Worm (Caenorhabditis elegans) whole organism, midembryonic: ENCODE measurements around the gene C18H2.5.

ENCODE experiments used
- T22C8.4 ChIP-seq: fragments of 200-800 bp; sonication (Bioruptor generic); IDR thresholded peaks from 2 replicates; pipeline ENCODE4 v1.3.6; 2022; ENCODE audit warnings: missing genetic modification characterization, missing compliant biosample characterization
- cog-1 ChIP-seq: sonication (generic microtip); optimal IDR thresholded peaks from 2 replicates; lab custom pipeline; 2016; ENCODE audit warnings: missing genetic modification characterization, missing compliant biosample characterization
- flt-1 ChIP-seq: fragments of 200-800 bp; sonication (Bioruptor generic); IDR thresholded peaks from 2 replicates; pipeline ENCODE4 v1.3.6; 2022; ENCODE audit warnings: missing genetic modification characterization, missing compliant biosample characterization
- klf-2 ChIP-seq: fragments of 200-800 bp; sonication (Bioruptor generic); conservative IDR thresholded peaks from 2 replicates; pipeline ENCODE4 v1.3.6; 2022; ENCODE audit warnings: missing genetic modification reagents, missing genetic modification characterization, missing compliant biosample characterization
- med-1 ChIP-seq: sonication (generic microtip); optimal IDR thresholded peaks from 2 replicates; lab custom pipeline; 2017; ENCODE audit warnings: missing genetic modification characterization, mild to moderate bottlenecking, missing compliant biosample characterization, antibody characterized with exemption, missing genetic modification reagents; ENCODE audit not compliant: insufficient read depth
- ref-1 ChIP-seq: fragments of 200-800 bp; sonication (Bioruptor generic); conservative IDR thresholded peaks from 2 replicates; pipeline ENCODE4 v1.3.6; 2022; ENCODE audit warnings: missing genetic modification reagents, missing genetic modification characterization, missing compliant biosample characterization
- tab-1 ChIP-seq: fragments of 200-800 bp; sonication (Bioruptor generic); IDR thresholded peaks from 2 replicates; pipeline ENCODE4 v1.3.6; 2022; ENCODE audit warnings: missing genetic modification characterization, missing compliant biosample characterization
- ztf-23 ChIP-seq: fragments of 200-800 bp; sonication (Bioruptor generic); IDR thresholded peaks from 2 replicates; pipeline ENCODE4 v1.3.6; 2022; ENCODE audit warnings: missing genetic modification reagents, missing genetic modification characterization, missing compliant biosample characterization
- ztf-29 ChIP-seq: fragments of 200-800 bp; sonication (Bioruptor generic); IDR thresholded peaks from 2 replicates; pipeline ENCODE4 v1.3.6; 2022; ENCODE audit warnings: missing genetic modification reagents, missing genetic modification characterization, missing compliant biosample characterization

C18H2.5 gene

DNA sequence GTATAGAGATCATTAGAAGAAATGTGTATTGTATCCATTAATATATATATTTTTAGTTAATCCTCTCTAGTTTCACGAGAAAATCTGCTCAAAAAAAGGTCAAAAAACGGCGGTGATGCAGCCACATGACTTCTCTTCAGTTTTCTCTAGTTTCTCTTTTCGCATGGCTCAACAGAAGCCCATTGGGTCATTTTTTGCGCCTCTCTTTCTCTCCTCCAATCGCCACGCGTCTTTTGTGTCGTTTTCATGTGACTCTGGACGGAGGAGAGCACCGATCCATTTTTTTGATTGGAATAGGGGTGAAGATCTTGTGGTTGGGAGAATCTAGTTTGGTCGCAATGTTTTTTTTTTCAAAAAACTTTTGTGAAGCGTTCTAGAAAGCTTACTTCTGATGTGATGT, 26.7 kb upstream of the C18H2.5 start:
- TF ChIP-seq cog-1 (tag; lab: Kevin White, UChicago) (no peak), klf-2 (GFP tag; lab: Robert Waterston, UW) (no peak), ref-1 (GFP tag; lab: Robert Waterston, UW) (no peak), ztf-23 (GFP tag; lab: Robert Waterston, UW) (no peak), med-1 (GFP tag; lab: Kevin White, UChicago) (no peak), T22C8.4 (no peak), flt-1 (GFP tag; lab: Robert Waterston, UW) (no peak), ztf-29 (GFP tag; lab: Robert Waterston, UW) (no peak), tab-1 (GFP tag; lab: Robert Waterston, UW) (no peak)

DNA sequence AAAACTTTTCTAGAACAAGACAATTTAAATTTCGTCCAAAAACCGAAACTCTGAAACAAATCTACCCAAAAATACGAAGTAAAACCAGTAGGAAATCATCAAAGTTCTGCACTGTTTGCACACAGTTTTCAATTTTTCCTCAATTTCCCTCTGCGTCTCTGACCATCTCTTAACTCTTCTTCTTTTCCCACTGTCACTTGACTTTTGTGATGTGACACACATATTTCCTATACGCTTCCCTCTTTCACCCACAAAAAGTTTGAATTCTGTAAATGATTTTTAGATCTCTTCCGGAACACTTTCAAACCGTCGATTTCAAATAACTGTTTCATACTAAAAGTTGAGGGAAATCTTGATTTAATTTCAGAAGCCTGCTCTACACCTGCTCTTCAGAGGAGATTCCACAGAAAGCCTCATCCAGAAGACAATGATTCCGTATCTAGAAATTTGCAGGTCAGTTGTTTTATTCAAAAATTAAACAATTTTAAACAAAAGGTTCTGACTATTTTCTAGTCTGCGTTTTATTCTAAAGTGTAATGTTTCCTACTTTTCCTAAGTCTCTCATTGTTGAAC, 25.3 kb upstream of the C18H2.5 start, which contains the start of gene ncl-1:
ncl-1 (plus strand) TSS at position 366 of the 573 bp plus-strand sequence.
- TF ChIP-seq ref-1 (GFP tag; lab: Robert Waterston, UW) (no peak), ztf-29 (GFP tag; lab: Robert Waterston, UW) (no peak)

DNA sequence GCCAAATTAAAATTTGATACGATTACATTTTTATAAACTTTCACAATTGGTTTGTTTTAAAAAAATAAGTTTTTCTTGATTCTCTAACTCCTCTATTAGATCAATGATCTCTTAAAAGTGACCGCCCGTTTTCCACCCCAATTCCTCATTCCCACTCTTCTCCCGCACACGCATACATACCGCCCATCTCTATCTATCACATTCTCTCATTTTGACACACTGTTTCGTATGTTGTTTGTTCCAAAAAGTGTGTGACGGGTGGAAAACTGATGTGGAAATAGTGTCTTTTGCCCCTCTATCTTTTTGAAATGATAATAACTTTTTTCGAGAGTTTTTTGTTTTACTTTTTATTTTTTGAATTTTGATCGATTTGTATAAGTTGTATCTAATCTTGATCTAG, 24.1 kb upstream of the C18H2.5 start:
- no peak for TF ChIP-seq cog-1 (tag; lab: Kevin White, UChicago)
- no peak for TF ChIP-seq klf-2 (GFP tag; lab: Robert Waterston, UW)
- no peak for TF ChIP-seq ztf-23 (GFP tag; lab: Robert Waterston, UW)
- TF ChIP-seq tab-1 (GFP tag; lab: Robert Waterston, UW): no peak
- no peak for TF ChIP-seq flt-1 (GFP tag; lab: Robert Waterston, UW)
- no peak for TF ChIP-seq ztf-29 (GFP tag; lab: Robert Waterston, UW)
- no peak for TF ChIP-seq T22C8.4
- TF ChIP-seq med-1 (GFP tag; lab: Kevin White, UChicago): no peak

DNA sequence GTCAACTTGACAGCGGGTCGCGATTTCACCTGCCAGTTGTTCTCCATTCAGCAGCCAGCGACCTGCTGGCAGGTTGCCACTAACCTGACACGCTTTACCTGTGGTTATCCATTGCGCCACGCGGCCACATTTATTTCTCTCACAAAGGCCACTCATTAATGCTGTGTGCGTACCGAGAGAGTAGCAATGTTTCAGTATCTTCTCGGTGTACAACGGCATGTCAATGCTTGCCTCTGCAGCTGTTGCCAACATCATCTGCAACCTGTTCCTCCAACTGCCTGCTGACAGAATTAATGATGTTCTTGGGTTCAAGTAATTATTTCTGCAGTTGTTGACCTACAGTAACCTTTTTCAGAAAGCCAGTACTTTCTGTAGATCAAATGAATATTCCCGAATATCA, 22.4 kb upstream of the C18H2.5 start:
- no peak for TF ChIP-seq tab-1 (GFP tag; lab: Robert Waterston, UW)
- TF ChIP-seq ztf-23 (GFP tag; lab: Robert Waterston, UW): no peak
- TF ChIP-seq cog-1 (tag; lab: Kevin White, UChicago): no peak
- TF ChIP-seq klf-2 (GFP tag; lab: Robert Waterston, UW): no peak
- no peak for TF ChIP-seq flt-1 (GFP tag; lab: Robert Waterston, UW)
- TF ChIP-seq ztf-29 (GFP tag; lab: Robert Waterston, UW): no peak
- TF ChIP-seq T22C8.4: no peak
- TF ChIP-seq ref-1 (GFP tag; lab: Robert Waterston, UW): no peak
- no peak for TF ChIP-seq med-1 (GFP tag; lab: Kevin White, UChicago)

DNA sequence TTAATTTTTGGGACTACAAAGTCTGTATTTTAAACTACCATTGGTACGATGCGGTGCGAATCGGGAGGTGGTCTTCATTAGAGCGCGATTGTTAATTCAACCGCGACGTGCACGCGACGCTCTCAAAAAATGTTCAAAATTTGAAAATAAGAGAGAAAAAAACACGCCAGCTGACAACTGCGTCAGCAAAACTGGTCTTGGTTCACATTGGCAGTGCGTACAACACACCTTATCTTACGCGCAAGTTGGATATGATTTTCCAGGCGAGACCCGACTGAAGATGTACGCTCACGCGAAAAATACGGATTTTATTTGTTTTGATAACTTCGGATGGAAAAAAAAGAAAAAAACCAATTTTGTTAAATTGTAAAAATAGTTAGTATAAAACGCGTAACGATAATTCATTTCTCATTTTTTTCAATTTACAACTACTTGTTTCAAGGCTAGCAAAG, 17.8 kb upstream of the C18H2.5 start, which contains the start of gene C03B8.3:
C03B8.3 (plus strand) TSS at position 402 of the 452 bp plus-strand sequence.
- TF ChIP-seq med-1 (GFP tag; lab: Kevin White, UChicago): no peak
- TF ChIP-seq ztf-23 (GFP tag; lab: Robert Waterston, UW): no peak
- no peak for TF ChIP-seq ztf-29 (GFP tag; lab: Robert Waterston, UW)
- no peak for TF ChIP-seq ref-1 (GFP tag; lab: Robert Waterston, UW)

DNA sequence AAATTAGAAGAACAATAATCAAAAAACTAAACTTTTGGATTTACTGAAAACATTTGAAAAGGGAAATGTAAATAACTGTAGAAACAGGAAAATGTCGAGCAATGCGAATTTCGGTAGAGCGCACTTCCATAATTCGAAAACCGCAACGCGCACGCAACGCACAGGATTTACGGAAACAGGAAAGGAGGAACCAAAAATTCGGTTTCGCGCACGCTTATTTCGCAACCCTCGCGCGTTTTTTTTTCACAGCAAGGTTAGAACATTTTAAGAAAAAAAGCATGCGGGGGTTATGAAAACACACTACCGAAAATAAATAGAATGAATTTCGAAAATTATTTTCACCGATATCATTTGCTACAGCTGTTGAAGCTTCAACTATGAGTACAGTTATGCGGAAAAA, 17.3 kb upstream of the C18H2.5 start:
- TF ChIP-seq klf-2 (GFP tag; lab: Robert Waterston, UW) (no peak), tab-1 (GFP tag; lab: Robert Waterston, UW) (no peak), med-1 (GFP tag; lab: Kevin White, UChicago) (no peak), cog-1 (tag; lab: Kevin White, UChicago) (no peak), ztf-23 (GFP tag; lab: Robert Waterston, UW) (no peak), T22C8.4 (no peak), ztf-29 (GFP tag; lab: Robert Waterston, UW) (no peak), ref-1 (GFP tag; lab: Robert Waterston, UW) (no peak), flt-1 (GFP tag; lab: Robert Waterston, UW) (no peak)

DNA sequence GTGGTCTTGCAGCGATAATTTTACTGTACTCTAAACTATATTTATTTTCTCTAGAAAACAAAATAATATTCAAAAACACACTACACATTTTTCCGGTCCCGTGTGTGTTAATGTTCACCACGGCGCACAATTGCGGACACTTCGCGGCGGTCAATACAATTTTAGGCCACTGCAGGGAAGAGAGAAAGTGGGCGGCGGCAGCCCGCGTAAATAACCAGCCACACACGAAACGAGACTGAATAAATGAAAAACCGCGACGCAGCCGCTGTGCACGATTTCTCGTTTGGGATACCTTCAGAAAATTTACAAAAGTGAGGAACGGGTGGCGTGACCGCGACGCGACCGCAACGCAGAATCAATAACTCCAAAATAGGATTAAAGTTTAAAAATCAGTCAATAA, 16.8 kb upstream of the C18H2.5 start:
- no peak for TF ChIP-seq T22C8.4
- TF ChIP-seq cog-1 (tag; lab: Kevin White, UChicago): peak; percentile 0
- TF ChIP-seq ref-1 (GFP tag; lab: Robert Waterston, UW): no peak
- no peak for TF ChIP-seq klf-2 (GFP tag; lab: Robert Waterston, UW)
- peak; percentile 55; the same call in 1 of the 2 replicates for TF ChIP-seq flt-1 (GFP tag; lab: Robert Waterston, UW)
- no peak for TF ChIP-seq tab-1 (GFP tag; lab: Robert Waterston, UW)
- TF ChIP-seq med-1 (GFP tag; lab: Kevin White, UChicago): no peak

DNA sequence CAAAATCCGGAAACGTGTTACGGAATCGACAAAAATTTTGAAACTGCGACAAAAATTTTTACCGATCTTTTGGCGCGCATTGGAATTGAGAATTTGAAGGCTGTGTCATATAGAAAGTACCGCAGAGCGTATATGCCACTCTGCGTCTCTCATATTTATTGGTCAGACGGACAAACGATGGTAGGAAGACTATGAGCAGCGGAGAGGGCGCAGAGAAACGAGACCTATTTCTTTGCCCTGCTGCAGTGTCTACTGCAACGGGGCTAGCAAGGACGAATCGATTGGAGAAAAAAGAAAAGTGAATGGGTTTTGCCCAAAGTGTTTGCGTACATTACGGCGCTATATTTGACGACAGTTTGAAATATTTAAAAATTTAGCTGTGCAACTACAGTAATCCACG, 15.9 kb upstream of the C18H2.5 start:
- TF ChIP-seq flt-1 (GFP tag; lab: Robert Waterston, UW) (0 out of 2 replicates have a peak, but pooled peaks have one; percentile 23), tab-1 (GFP tag; lab: Robert Waterston, UW) (no peak), T22C8.4 (peak; percentile 87), cog-1 (tag; lab: Kevin White, UChicago) (peak; percentile 48), ztf-29 (GFP tag; lab: Robert Waterston, UW) (no peak)

DNA sequence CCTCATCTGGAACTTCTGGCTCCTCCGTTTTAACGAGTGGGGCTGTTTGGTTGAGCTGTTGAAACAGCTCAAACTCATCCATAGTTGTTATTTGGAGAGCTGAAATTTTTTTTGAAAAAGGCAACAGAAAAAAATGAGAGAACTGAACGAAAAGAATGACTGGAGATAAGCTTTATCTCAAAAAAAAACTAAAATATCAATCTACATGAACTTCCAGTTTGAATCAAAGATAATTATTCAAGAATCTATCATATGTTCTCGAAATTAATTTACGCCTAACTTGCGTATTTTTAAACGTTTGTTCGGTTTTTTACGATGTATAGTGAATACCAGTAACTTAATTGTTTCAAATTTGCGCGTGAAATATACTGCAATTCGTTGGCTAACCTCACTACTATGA, 15.2 kb upstream of the C18H2.5 start, which contains the start of gene lin-13:
lin-13 (minus strand) TSS at position 101 of the 400 bp plus-strand sequence.
- no peak for TF ChIP-seq flt-1 (GFP tag; lab: Robert Waterston, UW)
- TF ChIP-seq T22C8.4: no peak
- no peak for TF ChIP-seq cog-1 (tag; lab: Kevin White, UChicago)
- no peak for TF ChIP-seq klf-2 (GFP tag; lab: Robert Waterston, UW)
- TF ChIP-seq ref-1 (GFP tag; lab: Robert Waterston, UW): no peak
- TF ChIP-seq ztf-23 (GFP tag; lab: Robert Waterston, UW): no peak
- TF ChIP-seq ztf-29 (GFP tag; lab: Robert Waterston, UW): no peak
- TF ChIP-seq tab-1 (GFP tag; lab: Robert Waterston, UW): no peak
- TF ChIP-seq med-1 (GFP tag; lab: Kevin White, UChicago): no peak
